Fruit fly (Drosophila melanogaster): ENCODE results near the gene Hez.

The Hez gene

dm6 chr3L:9894643-9895042, at the start of gene Hez, which contains the start of gene CG6709:
Gene Hez (minus strand): TSS chr3L:9894743.
Gene CG6709 (minus strand): TSS chr3L:9894743.
- TF ChIP-seq CG17806 (tag; optimal IDR thresholded peaks at IDR 0.05): no peak
- no peak for TF ChIP-seq Pif1A (GFP tag; optimal IDR thresholded peaks at IDR 0.05)
- TF ChIP-seq CG8301 (tag; optimal IDR thresholded peaks at IDR 0.05): no peak

dm6 chr3L:9927169-9927568, 32.6 kb upstream of the Hez start:
- no peak for TF ChIP-seq Pif1B (GFP tag; optimal IDR thresholded peaks at IDR 0.05)
- TF ChIP-seq Pif1A (GFP tag; optimal IDR thresholded peaks at IDR 0.05): no peak
- peak; percentile 94 for TF ChIP-seq CG12605 (GFP tag; IDR thresholded peaks at IDR 0.05)

dm6 chr3L:9907719-9908170, 13.2 kb upstream of the Hez start, which contains the start of gene bma:
Gene bma (plus strand): TSS chr3L:9908120.
- TF ChIP-seq CG12605 (GFP tag; IDR thresholded peaks at IDR 0.05): peak; percentile 40; the same call in 1 of the 2 replicates
- no peak for TF ChIP-seq D1 (tag; optimal IDR thresholded peaks at IDR 0.05)
- TF ChIP-seq CG10348 (GFP tag; IDR thresholded peaks at IDR 0.05): no peak
- TF ChIP-seq Pif1B (GFP tag; optimal IDR thresholded peaks at IDR 0.05): no peak
- TF ChIP-seq CG4496 (GFP tag; IDR thresholded peaks at IDR 0.05): no peak
- TF ChIP-seq CG9948 (tag; optimal IDR thresholded peaks at IDR 0.05): no peak
- TF ChIP-seq Pif1A (GFP tag; optimal IDR thresholded peaks at IDR 0.05): no peak

dm6 chr3L:9904988-9905387, 10.4 kb upstream of the Hez start:
- no peak for TF ChIP-seq Snoo (tag; optimal IDR thresholded peaks at IDR 0.05)
- no peak for TF ChIP-seq CG14655 (GFP tag; optimal IDR thresholded peaks at IDR 0.05)
- TF ChIP-seq CG8159 (tag; optimal IDR thresholded peaks at IDR 0.05): no peak
- TF ChIP-seq Pif1A (GFP tag; optimal IDR thresholded peaks at IDR 0.05): no peak
- no peak for TF ChIP-seq rn (GFP tag; IDR thresholded peaks at IDR 0.05)
- no peak for TF ChIP-seq CG15710 (tag; optimal IDR thresholded peaks at IDR 0.05)
- no peak for TF ChIP-seq CG34367 (tag; optimal IDR thresholded peaks at IDR 0.05)

- TF ChIP-seq CG8159 (tag; optimal IDR thresholded peaks at IDR 0.05) (peak; percentile 10), CG14655 (GFP tag; optimal IDR thresholded peaks at IDR 0.05) (no peak)
These were observed 4.6 kb upstream of the Hez start, which contains the start of gene nudE for dm6 chr3L:9899046-9899659. Gene nudE (plus strand): TSS chr3L:9899241.

dm6 chr3L:9898355-9898754, 3.8 kb upstream of the Hez start, which contains the start of the genes CG6707 and CG46387:
Gene CG6707 (minus strand): TSS chr3L:9898575.
Gene CG46387 (plus strand): TSS chr3L:9898626.
- peak; percentile 44; the same call in 1 of the 3 replicates for TF ChIP-seq CG4496 (GFP tag; IDR thresholded peaks at IDR 0.05)
- TF ChIP-seq fd96Ca (GFP tag; IDR thresholded peaks at IDR 0.05): no peak
- TF ChIP-seq CG8159 (tag; optimal IDR thresholded peaks at IDR 0.05): peak; percentile 6

dm6 chr3L:9897164-9897783, 2.7 kb upstream of the Hez start:
- TF ChIP-seq D1 (tag; optimal IDR thresholded peaks at IDR 0.05) (no peak), fd96Ca (GFP tag; IDR thresholded peaks at IDR 0.05) (no peak), CG32121 (GFP tag; IDR thresholded peaks at IDR 0.05) (no peak), CG4496 (GFP tag; IDR thresholded peaks at IDR 0.05) (0 out of 3 replicates have a peak, but pooled peaks have one; percentile 42), CG15710 (tag; optimal IDR thresholded peaks at IDR 0.05) (peak; percentile 27), EcR (GFP tag; optimal IDR thresholded peaks at IDR 0.05) (peak; percentile 52), CG34367 (tag; optimal IDR thresholded peaks at IDR 0.05) (no peak), CG17806 (tag; optimal IDR thresholded peaks at IDR 0.05) (peak; percentile 39), CG9948 (tag; optimal IDR thresholded peaks at IDR 0.05) (peak; percentile 10), Pif1A (GFP tag; optimal IDR thresholded peaks at IDR 0.05) (peak; percentile 43), CG8159 (tag; optimal IDR thresholded peaks at IDR 0.05) (peak; percentile 59), rn (GFP tag; IDR thresholded peaks at IDR 0.05) (no peak), CG13204 (GFP tag; optimal IDR thresholded peaks at IDR 0.05) (no peak)

- TF ChIP-seq D1 (tag; optimal IDR thresholded peaks at IDR 0.05) (no peak), CG8159 (tag; optimal IDR thresholded peaks at IDR 0.05) (no peak), Pif1A (GFP tag; optimal IDR thresholded peaks at IDR 0.05) (no peak), CG12605 (GFP tag; IDR thresholded peaks at IDR 0.05) (no peak)
These were observed 560 bp downstream of the Hez start for dm6 chr3L:9893983-9894382.

All from whole organism, pupa.